Worm (Caenorhabditis elegans): ENCODE results near the gene dnsn-1.

dnsn-1 gene

ce11 chrII:378351-378750, 32.4 kb downstream of the dnsn-1 start, which contains the start of gene C03H5.9:
Gene C03H5.9, plus strand, starts transcription at chrII:378651.
- TF ChIP-seq unc-62 (GFP tag; optimal IDR thresholded peaks at IDR 0.05), result no peak

DNA sequence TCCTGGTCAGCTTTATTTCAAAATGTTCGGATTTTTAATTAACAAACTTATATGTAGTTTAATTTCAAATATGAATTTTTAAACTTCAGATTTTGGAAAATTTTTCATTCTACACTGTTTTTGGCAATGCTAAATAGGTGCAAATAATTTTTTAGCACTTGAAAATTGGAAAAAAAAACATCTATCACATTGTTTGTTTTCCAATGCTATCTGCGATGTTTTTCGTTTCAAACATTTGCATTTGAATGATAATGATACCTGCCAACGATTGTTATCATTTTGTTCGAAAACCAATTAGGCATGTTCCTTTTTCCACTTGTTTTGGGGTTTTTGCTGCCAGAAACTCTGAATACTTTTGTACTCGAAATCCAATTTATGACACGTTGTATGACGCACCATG, 35.8 kb downstream of the dnsn-1 start, which contains the start of gene C03H5.4:
Gene C03H5.4 (plus strand): TSS at position 301 of the 400 bp plus-strand sequence.
- no peak for TF ChIP-seq unc-62 (GFP tag; optimal IDR thresholded peaks at IDR 0.05)

- no peak for TF ChIP-seq unc-62 (GFP tag; optimal IDR thresholded peaks at IDR 0.05)
These were observed 38.5 kb downstream of the dnsn-1 start for ce11 chrII:372235-372634.

- TF ChIP-seq unc-62 (GFP tag; optimal IDR thresholded peaks at IDR 0.05), result no peak
These were observed 39.2 kb downstream of the dnsn-1 start for ce11 chrII:371549-371948.

- no peak for TF ChIP-seq unc-62 (GFP tag; optimal IDR thresholded peaks at IDR 0.05)
These were observed 40.3 kb downstream of the dnsn-1 start for ce11 chrII:370394-370793.

DNA sequence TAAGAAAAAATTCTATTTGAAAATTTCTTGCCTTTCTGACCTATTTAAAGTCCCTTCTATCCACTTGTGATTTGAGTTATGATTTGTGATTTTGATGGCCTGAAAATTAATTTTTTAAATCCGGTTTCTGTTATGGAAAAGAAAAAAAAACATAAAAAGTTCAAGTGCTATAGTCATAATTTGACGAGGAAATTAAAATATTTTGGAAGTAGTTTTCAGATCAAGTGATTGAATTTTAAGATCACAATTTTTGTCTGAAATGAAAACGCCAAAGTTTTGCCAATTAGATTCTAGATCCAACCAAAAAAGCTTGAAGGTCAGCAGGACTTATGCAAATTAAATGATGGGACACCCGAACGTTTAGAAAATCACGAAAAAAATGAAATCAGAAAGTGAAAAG, 43.3 kb downstream of the dnsn-1 start, which contains the start of gene ptr-3:
Gene ptr-3 (minus strand): TSS at position 101 of the 400 bp plus-strand sequence.
- no peak for TF ChIP-seq unc-62 (GFP tag; optimal IDR thresholded peaks at IDR 0.05)

DNA sequence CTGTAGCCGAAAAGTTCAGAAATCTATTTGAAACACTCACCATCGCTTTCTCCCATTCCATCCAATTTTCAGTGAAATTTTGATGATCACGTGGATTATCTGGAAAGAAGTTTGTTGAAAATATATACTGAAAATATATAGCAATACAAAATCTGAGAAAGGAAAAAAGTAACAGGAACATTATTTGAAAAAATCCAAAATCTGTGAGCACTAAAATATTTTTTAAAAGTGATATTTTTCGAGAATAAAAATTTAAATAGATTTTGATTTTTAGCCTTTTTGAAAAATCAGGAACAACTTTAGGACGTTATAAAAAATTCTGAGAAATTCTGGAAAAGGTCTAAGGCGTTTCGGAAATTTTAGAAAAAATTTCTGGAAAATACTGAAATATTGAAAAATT, 53.8 kb downstream of the dnsn-1 start, which contains the start of gene dmsr-4:
Gene dmsr-4 (minus strand): TSS at position 101 of the 400 bp plus-strand sequence.
- TF ChIP-seq unc-62 (GFP tag; optimal IDR thresholded peaks at IDR 0.05), result no peak

All from whole organism, dauer.